Fruit fly (Drosophila melanogaster): Measurements from ENCODE around the gene atk.

DNA sequence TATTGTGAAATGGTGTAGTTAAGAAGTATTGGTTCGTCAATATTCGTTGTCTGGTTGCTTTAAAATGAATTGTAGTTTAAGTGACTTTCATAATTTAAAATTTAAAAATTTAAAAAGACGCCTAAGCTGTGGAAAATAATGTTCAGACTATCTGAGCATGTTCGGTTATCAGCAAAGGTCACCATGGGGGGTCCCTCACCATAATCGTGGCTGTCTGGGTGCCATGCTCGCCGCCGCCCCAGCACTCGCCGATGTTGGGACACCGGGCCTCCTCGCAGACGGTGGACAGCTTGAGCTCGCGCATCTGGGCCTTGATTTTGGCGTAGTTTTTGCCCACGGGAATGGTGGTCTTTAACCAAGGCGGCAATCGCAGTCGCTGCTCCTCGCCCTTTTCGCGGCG, 33.0 kb downstream of the atk start:
- TF ChIP-seq CG10274 (GFP tag; optimal IDR thresholded peaks at IDR 0.05) (no peak), dan (GFP tag; IDR thresholded peaks at IDR 0.05) (no peak), CG18262 (tag; optimal IDR thresholded peaks at IDR 0.05) (no peak), trem (tag; optimal IDR thresholded peaks at IDR 0.05) (no peak), Xrp1 (GFP tag; IDR thresholded peaks at IDR 0.05) (no peak), tx (GFP tag; optimal IDR thresholded peaks at IDR 0.05) (no peak), sug (tag; optimal IDR thresholded peaks at IDR 0.05) (peak; percentile 99), nerfin-2 (GFP tag; IDR thresholded peaks at IDR 0.05; ENCODE audit: partially characterized antibody) (no peak), CG17186 (GFP tag; optimal IDR thresholded peaks at IDR 0.05) (no peak), pan (optimal IDR thresholded peaks at IDR 0.05) (no peak), pan (GFP tag; optimal IDR thresholded peaks at IDR 0.05 in 1 of 2, IDR thresholded peaks at IDR 0.05 in 1 of 2) (no peak), kay (GFP tag; optimal IDR thresholded peaks at IDR 0.05) (no peak), Nf-YA (GFP tag; IDR thresholded peaks at IDR 0.05) (no peak), Abd-B (GFP tag; optimal IDR thresholded peaks at IDR 0.05) (no peak)
